Worm (Caenorhabditis elegans): Measurements from ENCODE around the gene T02D1.7.

DNA sequence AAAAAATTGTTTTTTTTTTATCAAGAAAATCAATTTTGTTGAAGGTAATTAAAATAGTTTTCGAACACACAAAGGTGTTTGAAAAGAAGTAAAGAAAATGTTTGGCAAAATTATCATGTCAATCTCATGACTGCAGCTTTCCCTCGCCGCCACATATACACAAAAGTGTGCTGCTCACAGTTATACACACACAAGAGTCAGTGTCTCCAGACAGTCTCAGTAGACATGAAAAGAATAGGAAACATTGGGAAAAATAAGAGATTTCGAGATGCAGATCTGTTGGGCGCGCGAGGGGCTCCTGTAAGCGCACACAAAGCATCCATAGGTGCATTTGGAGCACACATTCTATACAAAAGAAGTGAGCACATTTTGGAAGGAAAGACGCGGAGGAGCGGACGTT lies 41.4 kb upstream of the T02D1.7 start:
- TF ChIP-seq lsy-2 (tag; optimal IDR thresholded peaks at IDR 0.05): no peak
- no peak for TF ChIP-seq snpc-4 (tag; optimal IDR thresholded peaks at IDR 0.05)
- no peak for TF ChIP-seq nhr-28 (tag; optimal IDR thresholded peaks at IDR 0.05)

All from whole organism, mixed stage, embryonic.